Worm (Caenorhabditis elegans): ENCODE results near the gene cku-80.
"Not testable (repeated sequence)": the region's sequence is repeated elsewhere in the genome, so short reads cannot be mapped to it uniquely, and the experiment has no call there.

DNA sequence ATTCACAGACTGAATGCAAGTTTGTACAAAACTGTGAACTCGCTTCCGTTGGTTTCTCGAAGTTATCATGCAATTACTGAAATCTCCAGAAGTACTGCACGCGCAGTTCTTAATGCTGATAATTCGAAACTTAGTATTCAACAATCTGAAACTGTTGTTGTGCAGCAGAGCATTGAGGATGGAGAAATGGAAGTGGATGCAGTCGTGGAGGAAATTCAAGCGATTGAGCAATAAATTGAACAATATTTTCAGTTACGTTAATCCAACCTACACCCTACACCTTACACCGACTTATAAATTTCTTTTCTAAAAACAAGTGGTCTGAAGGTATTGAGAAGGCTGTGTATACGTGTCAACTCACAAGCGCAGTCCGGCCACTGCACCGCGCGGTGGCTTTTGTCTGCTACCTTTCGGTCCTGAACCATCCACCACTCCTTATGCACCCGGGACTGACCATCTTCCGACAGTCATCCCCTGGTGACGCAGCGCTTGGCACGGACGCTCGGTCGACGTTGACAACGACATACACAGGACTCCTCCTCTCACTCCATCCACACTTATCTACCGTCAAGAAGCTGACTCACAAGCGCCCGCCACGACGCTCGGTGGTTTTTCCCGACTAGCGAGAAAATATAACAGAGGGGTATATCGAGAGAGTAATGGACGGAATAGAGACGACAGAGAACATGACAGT is 40.9 kb upstream of the cku-80 start:
- not testable (repeated sequence) for TF ChIP-seq skn-1 (tag; optimal IDR thresholded peaks at IDR 0.05); nhr-28 (tag; optimal IDR thresholded peaks at IDR 0.05); nhr-67 (tag; optimal IDR thresholded peaks at IDR 0.05); mdl-1 (tag; optimal IDR thresholded peaks at IDR 0.05); fkh-10 (GFP tag; optimal IDR thresholded peaks at IDR 0.05)
